Worm (Caenorhabditis elegans) whole organism, midembryonic: ENCODE data around the gene T22B7.22.

Experiments
- T22C8.4 ChIP-seq: fragments of 200-800 bp; sonication (Bioruptor generic); IDR thresholded peaks from 2 replicates; pipeline ENCODE4 v1.3.6; 2022; ENCODE audit warnings: missing genetic modification characterization, missing compliant biosample characterization
- cog-1 ChIP-seq: sonication (generic microtip); optimal IDR thresholded peaks from 2 replicates; lab custom pipeline; 2016; ENCODE audit warnings: missing genetic modification characterization, missing compliant biosample characterization
- flt-1 ChIP-seq: fragments of 200-800 bp; sonication (Bioruptor generic); IDR thresholded peaks from 2 replicates; pipeline ENCODE4 v1.3.6; 2022; ENCODE audit warnings: missing genetic modification characterization, missing compliant biosample characterization
- med-1 ChIP-seq: sonication (generic microtip); optimal IDR thresholded peaks from 2 replicates; lab custom pipeline; 2017; ENCODE audit warnings: missing genetic modification characterization, mild to moderate bottlenecking, missing compliant biosample characterization, antibody characterized with exemption, missing genetic modification reagents; ENCODE audit not compliant: insufficient read depth
- ztf-23 ChIP-seq: fragments of 200-800 bp; sonication (Bioruptor generic); IDR thresholded peaks from 2 replicates; pipeline ENCODE4 v1.3.6; 2022; ENCODE audit warnings: missing genetic modification reagents, missing genetic modification characterization, missing compliant biosample characterization
- ztf-29 ChIP-seq: fragments of 200-800 bp; sonication (Bioruptor generic); IDR thresholded peaks from 2 replicates; pipeline ENCODE4 v1.3.6; 2022; ENCODE audit warnings: missing genetic modification reagents, missing genetic modification characterization, missing compliant biosample characterization

DNA sequence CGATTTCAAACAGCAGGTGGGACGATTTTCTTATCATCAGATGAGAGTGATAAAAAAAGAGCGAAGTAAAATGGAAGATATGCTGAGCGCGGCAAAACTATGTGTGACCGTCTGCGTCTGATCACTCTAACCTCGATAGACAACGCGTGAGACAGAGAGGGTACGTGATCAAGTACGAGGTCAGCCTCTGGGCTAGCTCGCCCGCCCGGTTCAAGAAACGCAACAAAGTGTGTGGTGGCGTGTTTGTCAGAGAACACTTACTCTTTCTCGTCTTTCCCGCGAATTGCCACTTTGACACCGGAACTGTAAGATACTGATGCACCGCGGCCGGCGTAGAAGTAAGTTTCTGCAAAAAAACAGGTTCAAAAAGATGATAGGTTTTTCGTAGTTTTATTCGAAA lies 36.4 kb downstream of the T22B7.22 start:
- no peak for TF ChIP-seq med-1 (GFP tag; lab: Kevin White, UChicago)
- TF ChIP-seq flt-1 (GFP tag; lab: Robert Waterston, UW): no peak
- no peak for TF ChIP-seq ztf-29 (GFP tag; lab: Robert Waterston, UW)
- TF ChIP-seq ztf-23 (GFP tag; lab: Robert Waterston, UW): no peak
- no peak for TF ChIP-seq cog-1 (tag; lab: Kevin White, UChicago)
- TF ChIP-seq T22C8.4 (GFP tag; lab: Robert Waterston, UW): no peak
